Worm (Caenorhabditis elegans) whole organism, young adult: ENCODE data around the gene igcm-3.

ENCODE experiments used
- akir-1 ChIP-seq: fragments of 200-800 bp; sonication (Bioruptor generic); optimal IDR thresholded peaks from 2 replicates; lab custom pipeline; 2018; ENCODE audit warnings: mild to moderate bottlenecking, missing genetic modification characterization, moderate library complexity, missing compliant biosample characterization
- dpl-1 ChIP-seq: fragments of 150-350 bp; optimal IDR thresholded peaks from 2 replicates; lab custom pipeline; 2014; ENCODE audit warnings: missing biosample characterization, missing genetic modification reagents, missing genetic modification characterization
- him-1 ChIP-seq: sonication (generic microtip); optimal IDR thresholded peaks from 2 replicates; lab custom pipeline; 2016; ENCODE audit warnings: missing genotype, missing genetic modification reagents, missing genetic modification characterization, missing compliant biosample characterization
- lin-35 ChIP-seq, 3 experiments: fragments of 150-350 bp in 2 of 3; sonication (generic microtip) in 1 of 3; optimal IDR thresholded peaks; 2 replicates each; lab custom pipeline; 2014 to 2018; ENCODE audit warnings: missing biosample characterization in 3 of 3, missing genetic modification characterization in 3 of 3, missing genetic modification reagents in 3 of 3
- nhr-90 ChIP-seq: sonication (generic microtip); optimal IDR thresholded peaks from 2 replicates; lab custom pipeline; 2016; ENCODE audit warnings: missing genotype, mild to moderate bottlenecking, missing genetic modification characterization, missing compliant biosample characterization
- sea-2 ChIP-seq: fragments of 200-800 bp; sonication (Bioruptor generic); IDR thresholded peaks from 2 replicates; pipeline ENCODE4 v1.3.6; 2022; ENCODE audit warnings: missing genetic modification characterization, missing compliant biosample characterization

ce11 chrX:2693026-2693425 lies 12.6 kb downstream of the igcm-3 start:
- no peak for TF ChIP-seq nhr-90 (tag; lab: Kevin White, UChicago)
- TF ChIP-seq lin-35 (GFP tag; optimal IDR thresholded peaks at IDR 0.05; lab: Kevin White, UChicago) = no peak
- TF ChIP-seq him-1 = no peak
- no peak for TF ChIP-seq sea-2 (GFP tag; lab: Robert Waterston, UW)
- no peak for TF ChIP-seq akir-1 (GFP tag; lab: Kevin White, UChicago)
- no peak for TF ChIP-seq dpl-1 (GFP tag; lab: Kevin White, UChicago)
